Fruit fly (Drosophila melanogaster) whole organism, embryonic: ENCODE results near the gene Tsen54.

Source experiments
- Asciz ChIP-seq: fragments of 200-800 bp; sonication (Bioruptor generic); optimal IDR thresholded peaks from 2 replicates; lab custom pipeline; 2017; ENCODE audit warnings: missing biosample characterization, mild to moderate bottlenecking, missing genetic modification characterization, missing genetic modification reagents
- CG11504 ChIP-seq: fragments of 200-800 bp; sonication (Bioruptor generic); optimal IDR thresholded peaks from 3 replicates; lab custom pipeline; 2019; ENCODE audit warnings: missing biosample characterization, mild to moderate bottlenecking, missing genetic modification characterization, moderate library complexity
- CG1529 ChIP-seq: fragments of 200-800 bp; sonication (Bioruptor generic); optimal IDR thresholded peaks from 3 replicates; lab custom pipeline; 2018; ENCODE audit warnings: missing biosample characterization, missing genetic modification characterization
- CG2712 ChIP-seq: fragments of 200-800 bp; optimal IDR thresholded peaks from 3 replicates; lab custom pipeline; 2019; ENCODE audit warnings: missing biosample characterization, mild to moderate bottlenecking, missing genetic modification characterization, moderate library complexity
- CG30020 ChIP-seq: fragments of 200-800 bp; optimal IDR thresholded peaks from 2 replicates; lab custom pipeline; 2019; ENCODE audit warnings: missing biosample characterization, mild to moderate bottlenecking, missing genetic modification characterization, moderate library complexity
- CG32767 ChIP-seq: fragments of 200-800 bp; sonication (Bioruptor generic); IDR thresholded peaks from 2 replicates; pipeline ENCODE4 v1.3.6; 2022; ENCODE audit warnings: missing biosample characterization, missing genetic modification characterization
- CG7963 ChIP-seq: fragments of 200-800 bp; sonication (Bioruptor generic); IDR thresholded peaks from 3 replicates; pipeline ENCODE4 v1.3.6; 2022; ENCODE audit warnings: missing biosample characterization, missing genetic modification characterization; ENCODE audit not compliant: partially characterized antibody
- Dll ChIP-seq: fragments of 200-800 bp; sonication (Bioruptor generic); IDR thresholded peaks from 4 replicates; pipeline ENCODE4 v1.3.6; 2022; ENCODE audit warnings: missing biosample characterization, missing genetic modification characterization; ENCODE audit not compliant: partially characterized antibody
- Jarid2 ChIP-seq: fragments of 200-800 bp; sonication (Bioruptor generic); optimal IDR thresholded peaks from 3 replicates; lab custom pipeline; 2017; ENCODE audit warnings: mild to moderate bottlenecking, missing biosample characterization, missing genetic modification reagents, missing genetic modification characterization
- NC2α ChIP-seq: fragments of 200-800 bp; sonication (Bioruptor generic); optimal IDR thresholded peaks from 2 replicates; lab custom pipeline; 2016; ENCODE audit warnings: missing biosample characterization, missing genetic modification characterization
- Sin3A ChIP-seq: fragments of >200 bp; optimal IDR thresholded peaks from 2 replicates; lab custom pipeline; 2018
- dysf ChIP-seq: fragments of 200-800 bp; sonication (Bioruptor generic); IDR thresholded peaks from 3 replicates; pipeline ENCODE4 v1.3.6; 2022; ENCODE audit warnings: missing biosample characterization, missing genetic modification characterization
- nerfin-2 ChIP-seq: fragments of 200-800 bp; sonication (Bioruptor generic); IDR thresholded peaks from 2 replicates; pipeline ENCODE4 v1.3.6; 2022; ENCODE audit warnings: missing biosample characterization, missing genetic modification characterization; ENCODE audit not compliant: partially characterized antibody
- twi ChIP-seq: fragments of 200-800 bp; optimal IDR thresholded peaks from 2 replicates; lab custom pipeline; 2019; ENCODE audit warnings: missing biosample characterization, mild to moderate bottlenecking, missing genetic modification characterization, moderate library complexity

dm6 chr3L:12175382-12175781 lies 30.4 kb downstream of the Tsen54 start, which contains the start of gene Rh7:
- no peak for TF ChIP-seq NC2α (GFP tag; lab: Kevin White, UChicago)
- TF ChIP-seq dysf: no peak
- TF ChIP-seq Jarid2: no peak
- TF ChIP-seq CG7963 (GFP tag; lab: Robert Waterston, UW): no peak
- no peak for TF ChIP-seq Dll
- no peak for TF ChIP-seq nerfin-2 (GFP tag; lab: Robert Waterston, UW)
- no peak for TF ChIP-seq CG30020 (tag; lab: Kevin White, UChicago)
- no peak for TF ChIP-seq CG1529 (GFP tag; lab: Kevin White, UChicago)
- no peak for TF ChIP-seq twi (tag; lab: Kevin White, UChicago)
- TF ChIP-seq CG2712 (tag; lab: Kevin White, UChicago): no peak
- TF ChIP-seq CG11504 (tag; lab: Kevin White, UChicago): no peak
- TF ChIP-seq Sin3A (lab: Kevin White, UChicago): no peak
- TF ChIP-seq Asciz (GFP tag; lab: Kevin White, UChicago): no peak
- TF ChIP-seq CG32767 (GFP tag; lab: Robert Waterston, UW): no peak
